Worm (Caenorhabditis elegans) whole organism, early embryonic: Measurements from ENCODE around the gene ceh-54.

ENCODE experiments used
- B0310.2 ChIP-seq: sonication (generic microtip); optimal IDR thresholded peaks from 2 replicates; lab custom pipeline; 2016; ENCODE audit warnings: mild to moderate bottlenecking, missing genetic modification characterization, missing compliant biosample characterization
- F13C5.2 ChIP-seq: sonication (generic microtip); optimal IDR thresholded peaks from 2 replicates; lab custom pipeline; 2017; ENCODE audit warnings: mild to moderate bottlenecking, missing genetic modification characterization, inconsistent platforms, missing compliant biosample characterization
- aly-1 ChIP-seq: sonication (generic microtip); optimal IDR thresholded peaks from 2 replicates; lab custom pipeline; 2016; ENCODE audit warnings: missing genetic modification characterization, missing compliant biosample characterization
- ama-1 ChIP-seq: fragments of 150-350 bp; optimal IDR thresholded peaks from 2 replicates; lab custom pipeline; 2014
- ceh-13 ChIP-seq: fragments of 200-800 bp; sonication (Bioruptor generic); optimal IDR thresholded peaks from 2 replicates; lab custom pipeline; 2018; ENCODE audit warnings: mild to moderate bottlenecking, missing genetic modification characterization, missing compliant biosample characterization
- ceh-36 ChIP-seq: sonication (generic microtip); optimal IDR thresholded peaks from 2 replicates; lab custom pipeline; 2016; ENCODE audit warnings: missing genetic modification characterization, inconsistent platforms, missing compliant biosample characterization
- ets-7 ChIP-seq: sonication (generic microtip); optimal IDR thresholded peaks from 2 replicates; lab custom pipeline; 2016; ENCODE audit warnings: missing genotype, missing genetic modification characterization, missing compliant biosample characterization
- flt-1 ChIP-seq: fragments of 200-800 bp; sonication (Bioruptor generic); IDR thresholded peaks from 2 replicates; pipeline ENCODE4 v1.3.6; 2022; ENCODE audit warnings: missing genetic modification characterization, missing compliant biosample characterization
- hmbx-1 ChIP-seq: sonication (generic microtip); optimal IDR thresholded peaks from 2 replicates; lab custom pipeline; 2016; ENCODE audit warnings: mild to moderate bottlenecking, missing genetic modification characterization, missing compliant biosample characterization
- hmg-4 ChIP-seq: fragments of 200-800 bp; sonication (Bioruptor generic); optimal IDR thresholded peaks from 2 replicates; lab custom pipeline; 2018; ENCODE audit warnings: mild to moderate bottlenecking, missing genetic modification characterization, missing compliant biosample characterization
- hnd-1 ChIP-seq: sonication (generic microtip); optimal IDR thresholded peaks from 2 replicates; lab custom pipeline; 2016; ENCODE audit warnings: missing genetic modification characterization, missing compliant biosample characterization
- pes-1 ChIP-seq: fragments of 200-800 bp; sonication (Bioruptor generic); IDR thresholded peaks from 2 replicates; pipeline ENCODE4 v1.3.6; 2022; ENCODE audit warnings: missing genetic modification reagents, missing genetic modification characterization, missing compliant biosample characterization
- scrt-1 ChIP-seq: fragments of 200-800 bp; sonication (Bioruptor generic); IDR thresholded peaks from 2 replicates; pipeline ENCODE4 v1.3.6; 2022; ENCODE audit warnings: missing genetic modification characterization, missing compliant biosample characterization
- sea-1 ChIP-seq: fragments of 200-800 bp; sonication (Bioruptor generic); conservative IDR thresholded peaks from 2 replicates; pipeline ENCODE4 v1.3.6; 2022; ENCODE audit warnings: missing genetic modification characterization, missing compliant biosample characterization
- tbx-11 ChIP-seq: fragments of 200-800 bp; sonication (Bioruptor generic); IDR thresholded peaks from 2 replicates; pipeline ENCODE4 v1.3.6; 2022; ENCODE audit warnings: missing genetic modification characterization, missing compliant biosample characterization
- tbx-37 ChIP-seq: fragments of 200-800 bp; sonication (Bioruptor generic); conservative IDR thresholded peaks from 2 replicates; pipeline ENCODE4 v1.3.6; 2022; ENCODE audit warnings: missing genetic modification reagents, missing genetic modification characterization, missing compliant biosample characterization
- tra-4 ChIP-seq: sonication (generic microtip); optimal IDR thresholded peaks from 2 replicates; lab custom pipeline; 2017; ENCODE audit warnings: missing genetic modification characterization, missing compliant biosample characterization

Gene ceh-54

ce11 chrX:6150949-6151519, 43.0 kb downstream of the ceh-54 start:
- TF ChIP-seq F13C5.2 (tag; lab: Kevin White, UChicago): peak; percentile 40
- TF ChIP-seq sea-1 (GFP tag; lab: Robert Waterston, UW): 0 out of 2 replicates have a peak, but pooled peaks have one; percentile 28
- TF ChIP-seq scrt-1: 0 out of 2 replicates have a peak, but pooled peaks have one; percentile 47
- TF ChIP-seq tbx-11: no peak
- no peak for TF ChIP-seq ama-1 (lab: Kevin White, UChicago)
- TF ChIP-seq tra-4 (tag; lab: Kevin White, UChicago): no peak
- no peak for TF ChIP-seq ceh-13 (GFP tag; lab: Kevin White, UChicago)
- TF ChIP-seq hmbx-1: no peak
- TF ChIP-seq pes-1 (GFP tag; lab: Robert Waterston, UW): no peak
- TF ChIP-seq flt-1 (GFP tag; lab: Robert Waterston, UW): no peak
- no peak for TF ChIP-seq ets-7 (tag; lab: Kevin White, UChicago)
- TF ChIP-seq aly-1 (tag; lab: Kevin White, UChicago): no peak
- no peak for TF ChIP-seq ceh-36 (tag; lab: Kevin White, UChicago)
- no peak for TF ChIP-seq hnd-1 (tag; lab: Kevin White, UChicago)
- TF ChIP-seq hmg-4 (GFP tag; lab: Kevin White, UChicago): peak; percentile 43
- TF ChIP-seq tbx-37 (GFP tag; lab: Robert Waterston, UW): no peak
- TF ChIP-seq B0310.2 (tag; lab: Kevin White, UChicago): no peak

ce11 chrX:6150449-6150848, 43.6 kb downstream of the ceh-54 start, which contains the start of gene tag-275:
tag-275 (minus strand) TSS chrX:6150549.
- TF ChIP-seq scrt-1: no peak
- no peak for TF ChIP-seq F13C5.2 (tag; lab: Kevin White, UChicago)
- TF ChIP-seq hnd-1 (tag; lab: Kevin White, UChicago): no peak
- TF ChIP-seq tra-4 (tag; lab: Kevin White, UChicago): no peak
- TF ChIP-seq hmg-4 (GFP tag; lab: Kevin White, UChicago): no peak
- no peak for TF ChIP-seq aly-1 (tag; lab: Kevin White, UChicago)
- no peak for TF ChIP-seq flt-1 (GFP tag; lab: Robert Waterston, UW)
- no peak for TF ChIP-seq tbx-37 (GFP tag; lab: Robert Waterston, UW)
- no peak for TF ChIP-seq ama-1 (lab: Kevin White, UChicago)
- TF ChIP-seq tbx-11: no peak
- TF ChIP-seq hmbx-1: no peak

ce11 chrX:6145921-6146320, 48.1 kb downstream of the ceh-54 start:
- no peak for TF ChIP-seq tbx-11
- TF ChIP-seq flt-1 (GFP tag; lab: Robert Waterston, UW): no peak
- TF ChIP-seq hnd-1 (tag; lab: Kevin White, UChicago): no peak
